Worm (Caenorhabditis elegans) whole organism, L4 larva: Measurements from ENCODE around the gene arrd-3.

Source experiments
- F44E2.7 ChIP-seq: fragments of 200-800 bp; sonication (Bioruptor generic); IDR thresholded peaks from 2 replicates; pipeline ENCODE4 v2.1.2; 2022; ENCODE audit warnings: missing genetic modification characterization, missing compliant biosample characterization
- ZK546.5 ChIP-seq, 2 experiments: sonication (generic microtip); optimal IDR thresholded peaks; 2 replicates each; lab custom pipeline; 2017; ENCODE audit warnings: missing biosample characterization in 2 of 2, missing genetic modification characterization in 2 of 2
- ama-1 ChIP-seq: fragments of 150-350 bp; optimal IDR thresholded peaks from 2 replicates; lab custom pipeline; 2014; ENCODE audit warnings: inconsistent platforms, mixed read lengths
- ces-1 ChIP-seq: fragments of 150-350 bp; sonication (generic microtip); optimal IDR thresholded peaks from 4 replicates; lab custom pipeline; 2014; ENCODE audit warnings: missing biosample characterization, missing genetic modification reagents, missing genetic modification characterization
- lsy-2 ChIP-seq, 2 experiments: fragments of 150-350 bp in 1 of 2; sonication (generic microtip) in 1 of 2; optimal IDR thresholded peaks; 2 replicates each; lab custom pipeline; 2014 to 2017; ENCODE audit warnings: missing biosample characterization in 2 of 2, missing genetic modification characterization in 2 of 2
- mxl-2 ChIP-seq: fragments of 200-800 bp; sonication (Bioruptor generic); conservative IDR thresholded peaks from 2 replicates; pipeline ENCODE4 v1.3.6; 2022; ENCODE audit warnings: missing genetic modification reagents, missing genetic modification characterization, missing compliant biosample characterization
- nhr-237 ChIP-seq: sonication (generic microtip); optimal IDR thresholded peaks from 2 replicates; lab custom pipeline; 2017; ENCODE audit warnings: missing biosample characterization, missing genetic modification characterization
- nhr-42 ChIP-seq: fragments of 200-800 bp; sonication (Bioruptor generic); IDR thresholded peaks from 2 replicates; pipeline ENCODE4 v1.3.6; 2022; ENCODE audit warnings: missing genetic modification characterization, missing compliant biosample characterization

- TF ChIP-seq ama-1 (lab: Kevin White, UChicago) (no peak), ZK546.5 (tag; optimal IDR thresholded peaks at IDR 0.05; lab: Kevin White, UChicago) (no peak), ces-1 (no peak), mxl-2 (no peak), nhr-42 (GFP tag; lab: Robert Waterston, UW) (no peak), nhr-237 (no peak), F44E2.7 (GFP tag; lab: Robert Waterston, UW) (no peak), lsy-2 (tag; optimal IDR thresholded peaks at IDR 0.05; lab: Kevin White, UChicago) (no peak)
These were observed 9.3 kb upstream of the arrd-3 start, which contains the start of gene Y51B9A.6 for ce11 chrII:9403087-9403486.
